Worm (Caenorhabditis elegans) whole organism, late embryonic: ENCODE data around the gene vab-15.

ENCODE experiments used
- K09A11.1 ChIP-seq: sonication (generic microtip); optimal IDR thresholded peaks from 2 replicates; lab custom pipeline; 2017; ENCODE audit warnings: antibody characterized with exemption, mild to moderate bottlenecking, missing genetic modification characterization, missing compliant biosample characterization; ENCODE audit not compliant: insufficient read depth
- T23F11.4 ChIP-seq: fragments of 200-800 bp; sonication (Bioruptor generic); optimal IDR thresholded peaks from 2 replicates; lab custom pipeline; 2018; ENCODE audit warnings: mild to moderate bottlenecking, missing genetic modification characterization, missing compliant biosample characterization
- ceh-14 ChIP-seq: sonication (generic microtip); optimal IDR thresholded peaks from 2 replicates; lab custom pipeline; 2016; ENCODE audit warnings: missing genotype, missing genetic modification characterization, missing compliant biosample characterization
- ceh-24 ChIP-seq: sonication (generic microtip); optimal IDR thresholded peaks from 2 replicates; lab custom pipeline; 2016; ENCODE audit warnings: mild to moderate bottlenecking, missing genetic modification characterization, missing compliant biosample characterization
- eyg-1 ChIP-seq: sonication (generic microtip); optimal IDR thresholded peaks from 2 replicates; lab custom pipeline; 2016; ENCODE audit warnings: missing genotype, missing genetic modification characterization, missing compliant biosample characterization
- hlh-30 ChIP-seq: sonication (generic microtip); optimal IDR thresholded peaks from 2 replicates; lab custom pipeline; 2017; ENCODE audit warnings: antibody characterized with exemption, missing genetic modification characterization, missing compliant biosample characterization; ENCODE audit not compliant: insufficient read depth
- hlh-6 ChIP-seq: sonication (generic microtip); optimal IDR thresholded peaks from 2 replicates; lab custom pipeline; 2016; ENCODE audit warnings: missing genotype, missing genetic modification characterization, missing compliant biosample characterization
- nfya-1 ChIP-seq: sonication (generic microtip); optimal IDR thresholded peaks from 2 replicates; lab custom pipeline; 2017; ENCODE audit warnings: missing genetic modification characterization, mild to moderate bottlenecking, missing compliant biosample characterization, antibody characterized with exemption, moderate library complexity
- nhr-11 ChIP-seq: fragments of 150-350 bp; optimal IDR thresholded peaks from 2 replicates; lab custom pipeline; 2014; ENCODE audit warnings: missing biosample characterization, missing genetic modification characterization
- npax-4 ChIP-seq: sonication (generic microtip); optimal IDR thresholded peaks from 2 replicates; lab custom pipeline; 2016; ENCODE audit warnings: missing genetic modification characterization, missing compliant biosample characterization
- pat-9 ChIP-seq: fragments of 200-800 bp; sonication (Bioruptor generic); optimal IDR thresholded peaks from 2 replicates; lab custom pipeline; 2018; ENCODE audit warnings: mild to moderate bottlenecking, missing genetic modification characterization, moderate library complexity, missing compliant biosample characterization
- pqm-1 ChIP-seq: sonication (generic microtip); optimal IDR thresholded peaks from 2 replicates; lab custom pipeline; 2016; ENCODE audit warnings: missing genetic modification characterization, missing compliant biosample characterization
- pros-1 ChIP-seq: fragments of 150-350 bp; optimal IDR thresholded peaks from 2 replicates; lab custom pipeline; 2014; ENCODE audit warnings: missing biosample characterization, missing genetic modification reagents, missing genetic modification characterization
- sox-4 ChIP-seq: sonication (generic microtip); optimal IDR thresholded peaks from 2 replicates; lab custom pipeline; 2017; ENCODE audit warnings: mild to moderate bottlenecking, missing genetic modification characterization, inconsistent platforms, missing compliant biosample characterization
- tbx-2 ChIP-seq: sonication (generic microtip); optimal IDR thresholded peaks from 2 replicates; lab custom pipeline; 2016; ENCODE audit warnings: missing genetic modification characterization, missing compliant biosample characterization
- ttx-3 ChIP-seq: sonication (generic microtip); optimal IDR thresholded peaks from 2 replicates; lab custom pipeline; 2016; ENCODE audit warnings: missing genetic modification reagents, missing genetic modification characterization, missing compliant biosample characterization
- unc-3 ChIP-seq, 2 experiments: fragments of 200-800 bp in 1 of 2; sonication (Bioruptor generic) in 1 of 2; sonication (generic microtip) in 1 of 2; conservative IDR thresholded peaks in 1 of 2; optimal IDR thresholded peaks in 1 of 2; 2 replicates each; pipeline versions ENCODE4 v1.3.6 to Lab custom; 2016 to 2022; ENCODE audit warnings: missing compliant biosample characterization in 2 of 2, missing genetic modification characterization in 2 of 2, missing genetic modification reagents in 1 of 2
- unc-86 ChIP-seq: sonication (generic microtip); optimal IDR thresholded peaks from 2 replicates; lab custom pipeline; 2016; ENCODE audit warnings: missing genetic modification characterization, missing compliant biosample characterization
- zip-5 ChIP-seq: sonication (generic microtip); optimal IDR thresholded peaks from 2 replicates; lab custom pipeline; 2016; ENCODE audit warnings: missing genetic modification characterization, missing compliant biosample characterization

Gene vab-15

ce11 chrX:9892323-9892722 is 45.2 kb downstream of the vab-15 start, which contains the start of gene F21G4.1:
F21G4.1 (minus strand) TSS chrX:9892328.
- no peak for TF ChIP-seq npax-4 (tag; lab: Kevin White, UChicago)
- no peak for TF ChIP-seq ttx-3 (tag; lab: Kevin White, UChicago)
- no peak for TF ChIP-seq K09A11.1 (tag; lab: Kevin White, UChicago)
- TF ChIP-seq ceh-14 (tag; lab: Kevin White, UChicago): no peak
- TF ChIP-seq tbx-2 (tag; lab: Kevin White, UChicago): no peak
- no peak for TF ChIP-seq eyg-1 (tag; lab: Kevin White, UChicago)
- TF ChIP-seq pat-9: no peak
- TF ChIP-seq T23F11.4 (GFP tag; lab: Kevin White, UChicago): no peak

- TF ChIP-seq pqm-1 (no peak), unc-86 (tag; lab: Kevin White, UChicago) (no peak), hlh-6 (no peak), hlh-30 (tag; lab: Kevin White, UChicago) (no peak), pros-1 (tag; lab: Kevin White, UChicago) (no peak)
These were observed 46.0 kb downstream of the vab-15 start for ce11 chrX:9893069-9893468.

ce11 chrX:9894844-9895243 is 47.8 kb downstream of the vab-15 start, which contains the start of gene F21G4.3:
F21G4.3 (plus strand) TSS chrX:9895144.
- TF ChIP-seq ceh-24 (tag; lab: Kevin White, UChicago) (no peak), pros-1 (tag; lab: Kevin White, UChicago) (no peak), sox-4 (no peak), nhr-11 (tag; lab: Kevin White, UChicago) (no peak), unc-3 (GFP tag; conservative IDR thresholded peaks at IDR 0.05; lab: Robert Waterston, UW) (no peak), unc-3 (tag; optimal IDR thresholded peaks at IDR 0.05; lab: Kevin White, UChicago) (no peak), nfya-1 (no peak), zip-5 (tag; lab: Kevin White, UChicago) (no peak)
